Fruit fly (Drosophila melanogaster) whole organism, adult: Measurements from ENCODE around the gene CG6441.

ENCODE experiments used
- CG11617 ChIP-seq: fragments of 200-800 bp; sonication (Bioruptor generic); optimal IDR thresholded peaks from 2 replicates; lab custom pipeline; 2017; ENCODE audit warnings: mild to moderate bottlenecking, missing biosample characterization, missing genetic modification reagents, missing genetic modification characterization
- CG12768 ChIP-seq: fragments of 200-800 bp; sonication (Bioruptor generic); optimal IDR thresholded peaks from 2 replicates; lab custom pipeline; 2017; ENCODE audit warnings: missing biosample characterization, missing genetic modification characterization, mild to moderate bottlenecking, moderate library complexity, missing genetic modification reagents
- CG14711 ChIP-seq: fragments of 200-800 bp; sonication (Bioruptor generic); optimal IDR thresholded peaks from 2 replicates; lab custom pipeline; 2018; ENCODE audit warnings: missing biosample characterization, mild to moderate bottlenecking, missing genetic modification characterization, moderate library complexity
- CG1620 ChIP-seq: fragments of 200-800 bp; sonication (Bioruptor generic); optimal IDR thresholded peaks from 2 replicates; lab custom pipeline; 2016; ENCODE audit warnings: missing biosample characterization, missing genetic modification characterization
- CG33017 ChIP-seq: fragments of 200-800 bp; sonication (Bioruptor generic); optimal IDR thresholded peaks from 2 replicates; lab custom pipeline; 2018; ENCODE audit warnings: missing biosample characterization, mild to moderate bottlenecking, missing genetic modification characterization, moderate library complexity
- CG5204 ChIP-seq: fragments of 200-800 bp; sonication (Bioruptor generic); optimal IDR thresholded peaks from 2 replicates; lab custom pipeline; 2016; ENCODE audit warnings: missing biosample characterization, missing genetic modification characterization
- CG7045 ChIP-seq: fragments of 200-800 bp; sonication (Bioruptor generic); optimal IDR thresholded peaks from 2 replicates; lab custom pipeline; 2017; ENCODE audit warnings: missing biosample characterization, mild to moderate bottlenecking, missing genetic modification characterization
- CG7101 ChIP-seq: fragments of 200-800 bp; sonication (Bioruptor generic); optimal IDR thresholded peaks from 2 replicates; lab custom pipeline; 2018; ENCODE audit warnings: missing biosample characterization, mild to moderate bottlenecking, missing genetic modification characterization, moderate library complexity
- Clk ChIP-seq: fragments of 200-800 bp; sonication (Bioruptor generic); optimal IDR thresholded peaks from 2 replicates; lab custom pipeline; 2017; ENCODE audit warnings: missing biosample characterization, missing genetic modification characterization
- Crg-1 ChIP-seq: fragments of 200-800 bp; sonication (Bioruptor generic); optimal IDR thresholded peaks from 2 replicates; lab custom pipeline; 2016; ENCODE audit warnings: missing biosample characterization, missing genetic modification characterization
- Hr96 ChIP-seq: fragments of 200-800 bp; sonication (Bioruptor generic); optimal IDR thresholded peaks from 2 replicates; lab custom pipeline; 2016; ENCODE audit warnings: missing biosample characterization, missing genetic modification characterization
- Mnt ChIP-seq: fragments of 200-800 bp; sonication (Bioruptor generic); optimal IDR thresholded peaks from 2 replicates; lab custom pipeline; 2016; ENCODE audit warnings: missing biosample characterization, mild to moderate bottlenecking, missing genetic modification characterization
- bab1 ChIP-seq: fragments of 200-800 bp; sonication (Bioruptor generic); optimal IDR thresholded peaks from 3 replicates; lab custom pipeline; 2019; ENCODE audit warnings: missing biosample characterization, mild to moderate bottlenecking, missing genetic modification characterization, moderate library complexity
- cic ChIP-seq: fragments of 200-800 bp; sonication (Bioruptor generic); optimal IDR thresholded peaks from 2 replicates; lab custom pipeline; 2017; ENCODE audit warnings: missing biosample characterization, mild to moderate bottlenecking, missing genetic modification characterization, moderate library complexity
- cnc ChIP-seq, 2 experiments: fragments of >200 bp; optimal IDR thresholded peaks; 2 replicates each; lab custom pipeline; 2017
- kay ChIP-seq: fragments of 200-800 bp; sonication (Bioruptor generic); peaks from one replicate; lab custom pipeline; 2016; ENCODE audit warnings: missing biosample characterization, missing genetic modification characterization, borderline replicate concordance
- ovo ChIP-seq: fragments of 200-800 bp; sonication (Bioruptor generic); optimal IDR thresholded peaks from 2 replicates; lab custom pipeline; 2016; ENCODE audit warnings: missing biosample characterization, missing genetic modification characterization
- pad ChIP-seq: fragments of 200-800 bp; sonication (Bioruptor generic); optimal IDR thresholded peaks from 3 replicates; lab custom pipeline; 2017; ENCODE audit warnings: missing biosample characterization, missing genetic modification characterization, mild to moderate bottlenecking, moderate library complexity, missing genetic modification reagents
- tj ChIP-seq: fragments of 200-800 bp; sonication (Bioruptor generic); optimal IDR thresholded peaks from 3 replicates; lab custom pipeline; 2017; ENCODE audit warnings: missing biosample characterization, mild to moderate bottlenecking, missing genetic modification characterization, moderate library complexity
- toe ChIP-seq: fragments of 200-800 bp; sonication (Bioruptor generic); optimal IDR thresholded peaks from 2 replicates; lab custom pipeline; 2016; ENCODE audit warnings: missing biosample characterization, missing genetic modification characterization

The CG6441 gene

dm6 chr2L:7474404-7474803, at the start of gene CG6441:
CG6441 (plus strand) TSS chr2L:7474704.
- TF ChIP-seq CG14711 (tag; lab: Kevin White, UChicago) (no peak), CG33017 (tag; lab: Kevin White, UChicago) (no peak), Crg-1 (GFP tag; lab: Kevin White, UChicago) (no peak), Mnt (GFP tag; lab: Kevin White, UChicago) (no peak), Hr96 (GFP tag; lab: Kevin White, UChicago) (no peak), ovo (GFP tag; lab: Kevin White, UChicago) (no peak), CG1620 (GFP tag; lab: Kevin White, UChicago) (no peak), CG7101 (tag; lab: Kevin White, UChicago) (no peak), Clk (GFP tag; lab: Kevin White, UChicago) (no peak), bab1 (no peak), CG12768 (GFP tag; lab: Kevin White, UChicago) (no peak)

- peak; percentile 10 for TF ChIP-seq Clk (GFP tag; lab: Kevin White, UChicago)
- TF ChIP-seq tj (GFP tag; lab: Kevin White, UChicago), result peak; percentile 59
- TF ChIP-seq toe (GFP tag; lab: Kevin White, UChicago), result no peak
- no peak for TF ChIP-seq CG5204 (GFP tag; lab: Kevin White, UChicago)
- peak; percentile 94 for TF ChIP-seq kay
- TF ChIP-seq Mnt (GFP tag; lab: Kevin White, UChicago), result no peak
- TF ChIP-seq CG14711 (tag; lab: Kevin White, UChicago), result peak; percentile 86
- TF ChIP-seq cic (GFP tag; lab: Kevin White, UChicago), result peak; percentile 59
- peak; percentile 51 for TF ChIP-seq CG1620 (GFP tag; lab: Kevin White, UChicago)
- TF ChIP-seq CG33017 (tag; lab: Kevin White, UChicago), result peak; percentile 89
- no peak for TF ChIP-seq cnc (optimal IDR thresholded peaks at IDR 0.05; lab: Kevin White, UChicago)
- TF ChIP-seq bab1, result peak; percentile 84
- TF ChIP-seq CG7101 (tag; lab: Kevin White, UChicago), result peak; percentile 90
- peak; percentile 59 for TF ChIP-seq Crg-1 (GFP tag; lab: Kevin White, UChicago)
- TF ChIP-seq pad, result peak; percentile 22
- peak; percentile 87 for TF ChIP-seq CG12768 (GFP tag; lab: Kevin White, UChicago)
- TF ChIP-seq CG11617 (GFP tag; lab: Kevin White, UChicago), result peak; percentile 72
- peak; percentile 9 for TF ChIP-seq Hr96 (GFP tag; lab: Kevin White, UChicago)
- no peak for TF ChIP-seq ovo (GFP tag; lab: Kevin White, UChicago)
- TF ChIP-seq CG7045 (GFP tag; lab: Kevin White, UChicago), result peak; percentile 74
Measured at dm6 chr2L:7424907-7425689, 49.4 kb upstream of the CG6441 start.

DNA sequence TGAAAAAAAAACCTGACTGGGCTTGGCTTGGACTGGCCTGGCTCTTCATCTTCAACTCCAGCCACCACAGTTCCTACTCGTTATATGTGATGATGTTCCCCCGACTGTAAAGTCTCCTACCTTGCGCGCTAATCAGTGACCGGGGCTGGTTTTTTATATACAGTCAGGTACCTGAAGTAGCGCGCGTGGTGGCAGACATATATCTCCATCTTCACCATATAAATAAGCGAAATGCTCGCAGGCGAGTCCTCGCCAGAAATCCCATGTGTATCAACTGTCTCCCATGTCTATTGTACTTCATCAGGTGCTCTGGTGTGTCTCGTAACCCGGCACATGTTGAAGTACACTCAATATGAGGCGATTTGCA, 48.8 kb upstream of the CG6441 start:
- no peak for TF ChIP-seq CG14711 (tag; lab: Kevin White, UChicago)

dm6 chr2L:7426326-7427066, 48.0 kb upstream of the CG6441 start, which contains the start of gene muc:
muc (plus strand) TSS chr2L:7426866.
- TF ChIP-seq toe (GFP tag; lab: Kevin White, UChicago) (peak; percentile 46), Mnt (GFP tag; lab: Kevin White, UChicago) (no peak), CG1620 (GFP tag; lab: Kevin White, UChicago) (peak; percentile 36), cnc (optimal IDR thresholded peaks at IDR 0.05; lab: Kevin White, UChicago) (no peak), bab1 (peak; percentile 13), CG14711 (tag; lab: Kevin White, UChicago) (peak; percentile 57), CG5204 (GFP tag; lab: Kevin White, UChicago) (peak; percentile 30), CG7045 (GFP tag; lab: Kevin White, UChicago) (no peak), pad (peak; percentile 6), Hr96 (GFP tag; lab: Kevin White, UChicago) (peak; percentile 8), Clk (GFP tag; lab: Kevin White, UChicago) (peak; percentile 8), ovo (GFP tag; lab: Kevin White, UChicago) (peak; percentile 10), tj (GFP tag; lab: Kevin White, UChicago) (peak; percentile 23), cic (GFP tag; lab: Kevin White, UChicago) (no peak), Crg-1 (GFP tag; lab: Kevin White, UChicago) (no peak), CG12768 (GFP tag; lab: Kevin White, UChicago) (no peak), CG33017 (tag; lab: Kevin White, UChicago) (peak; percentile 54), kay (no peak), CG11617 (GFP tag; lab: Kevin White, UChicago) (no peak), CG7101 (tag; lab: Kevin White, UChicago) (peak; percentile 64)

dm6 chr2L:7427067-7427785, 47.3 kb upstream of the CG6441 start:
- TF ChIP-seq Clk (GFP tag; lab: Kevin White, UChicago), result no peak
- peak; percentile 32 for TF ChIP-seq Mnt (GFP tag; lab: Kevin White, UChicago)
